Worm (Caenorhabditis elegans): ENCODE measurements around the gene del-7.

DNA sequence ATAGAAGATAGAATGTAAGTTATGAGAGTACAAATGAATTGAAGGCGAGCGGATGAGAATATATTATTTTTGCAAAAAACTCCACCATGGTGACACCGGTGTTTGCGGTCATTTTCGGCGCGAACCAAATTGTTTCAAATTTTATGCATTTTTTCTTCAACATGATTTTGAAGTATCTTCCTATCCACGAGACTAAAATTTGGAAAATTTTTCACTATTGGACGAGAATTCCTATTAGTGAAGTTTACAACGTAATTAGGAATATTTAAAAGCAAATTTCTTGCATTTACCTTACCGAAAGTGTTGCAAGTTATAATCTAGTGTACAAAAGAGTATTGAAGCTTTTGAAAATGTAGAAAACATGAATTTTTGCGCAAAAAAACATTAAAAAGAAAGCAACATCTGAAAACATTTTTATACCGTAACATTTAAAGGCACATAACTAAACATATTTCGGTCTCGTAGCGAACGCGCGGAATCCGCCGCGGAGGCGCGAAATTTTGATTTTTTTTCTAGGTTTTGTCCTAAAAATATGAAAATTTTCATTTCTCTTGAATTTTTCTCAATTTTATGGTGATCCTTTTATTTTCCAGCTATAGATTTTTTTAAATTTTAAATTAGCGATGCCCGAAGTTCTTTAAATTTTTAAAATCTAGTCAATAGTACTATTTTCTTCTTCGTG lies 36.4 kb downstream of the del-7 start, which contains the start of gene sgo-1:
- no peak for TF ChIP-seq C38D4.7 (GFP tag; optimal IDR thresholded peaks at IDR 0.05)
- TF ChIP-seq pha-2 (tag; optimal IDR thresholded peaks at IDR 0.05): no peak
- no peak for TF ChIP-seq C08G9.2 (tag; optimal IDR thresholded peaks at IDR 0.05)
- no peak for TF ChIP-seq ceh-9 (tag; optimal IDR thresholded peaks at IDR 0.05)
- no peak for TF ChIP-seq fkh-10 (GFP tag; optimal IDR thresholded peaks at IDR 0.05)
- TF ChIP-seq sdc-2 (tag; optimal IDR thresholded peaks at IDR 0.05): no peak
- TF ChIP-seq K02D7.2 (tag; optimal IDR thresholded peaks at IDR 0.05): no peak
- no peak for TF ChIP-seq dve-1 (tag; optimal IDR thresholded peaks at IDR 0.05)
- TF ChIP-seq zip-5 (tag; optimal IDR thresholded peaks at IDR 0.05): no peak
- no peak for TF ChIP-seq pqm-1 (tag; optimal IDR thresholded peaks at IDR 0.05)
- TF ChIP-seq ets-4 (tag; optimal IDR thresholded peaks at IDR 0.05): no peak

Data from whole organism, late embryonic.